Worm (Caenorhabditis elegans): ENCODE results near the gene Y47D7A.12.

The Y47D7A.12 gene

DNA sequence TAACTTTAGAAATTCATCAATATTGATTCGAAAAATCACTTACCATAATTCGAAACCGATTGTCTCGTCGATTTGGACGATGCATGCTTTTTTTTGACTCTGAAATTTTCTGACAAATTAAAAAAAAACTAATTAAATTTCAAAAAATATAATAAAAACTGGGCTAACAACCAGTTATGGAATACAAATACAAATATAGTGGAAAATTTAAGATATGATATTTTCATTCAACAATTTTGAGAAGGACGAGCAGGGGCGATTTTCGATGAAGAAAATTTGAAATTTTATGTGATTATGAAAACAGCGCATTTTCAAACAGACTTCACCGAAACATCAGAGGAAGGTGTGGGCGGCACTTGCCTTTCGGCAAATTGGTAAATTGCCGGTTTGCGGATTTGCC, 47.2 kb downstream of the Y47D7A.12 start, which contains the start of gene F13A2.1:
F13A2.1 (minus strand) TSS at position 101 of the 400 bp plus-strand sequence.
- TF ChIP-seq nhr-11 (tag; optimal IDR thresholded peaks at IDR 0.05) (no peak), F13H6.1 (tag; optimal IDR thresholded peaks at IDR 0.05) (no peak), elt-3 (tag; optimal IDR thresholded peaks at IDR 0.05) (no peak), blmp-1 (tag; optimal IDR thresholded peaks at IDR 0.05; ENCODE audit: insufficient read depth) (no peak), snpc-4 (tag; optimal IDR thresholded peaks at IDR 0.05) (no peak), sma-9 (GFP tag; optimal IDR thresholded peaks at IDR 0.05) (no peak), sma-9 (tag; optimal IDR thresholded peaks at IDR 0.05) (no peak), ceh-16 (tag; optimal IDR thresholded peaks at IDR 0.05) (no peak), mdl-1 (tag; optimal IDR thresholded peaks at IDR 0.05) (no peak), alr-1 (tag; optimal IDR thresholded peaks at IDR 0.05) (no peak)
